Worm (Caenorhabditis elegans): Measurements from ENCODE around the gene acr-3.

Gene acr-3

ce11 chrX:6761688-6762185 is 52.4 kb downstream of the acr-3 start, which contains the start of gene abts-4:
abts-4 (minus strand) TSS chrX:6761738.
- peak; percentile 63 for TF ChIP-seq elt-2 (tag; optimal IDR thresholded peaks at IDR 0.05)
- TF ChIP-seq nhr-28 (tag; optimal IDR thresholded peaks at IDR 0.05): no peak
- no peak for TF ChIP-seq mab-9 (GFP tag; IDR thresholded peaks at IDR 0.05)
- TF ChIP-seq ets-5 (GFP tag; IDR thresholded peaks at IDR 0.05): no peak
- no peak for TF ChIP-seq unc-130 (tag; optimal IDR thresholded peaks at IDR 0.05)
- TF ChIP-seq nhr-76 (tag; optimal IDR thresholded peaks at IDR 0.05): no peak
- no peak for TF ChIP-seq dpl-1 (GFP tag; optimal IDR thresholded peaks at IDR 0.05)
- TF ChIP-seq nhr-19 (GFP tag; conservative IDR thresholded peaks at IDR 0.05): no peak

All from whole organism, L1 larva.